Fruit fly (Drosophila melanogaster): ENCODE results near the gene CG6462.

DNA sequence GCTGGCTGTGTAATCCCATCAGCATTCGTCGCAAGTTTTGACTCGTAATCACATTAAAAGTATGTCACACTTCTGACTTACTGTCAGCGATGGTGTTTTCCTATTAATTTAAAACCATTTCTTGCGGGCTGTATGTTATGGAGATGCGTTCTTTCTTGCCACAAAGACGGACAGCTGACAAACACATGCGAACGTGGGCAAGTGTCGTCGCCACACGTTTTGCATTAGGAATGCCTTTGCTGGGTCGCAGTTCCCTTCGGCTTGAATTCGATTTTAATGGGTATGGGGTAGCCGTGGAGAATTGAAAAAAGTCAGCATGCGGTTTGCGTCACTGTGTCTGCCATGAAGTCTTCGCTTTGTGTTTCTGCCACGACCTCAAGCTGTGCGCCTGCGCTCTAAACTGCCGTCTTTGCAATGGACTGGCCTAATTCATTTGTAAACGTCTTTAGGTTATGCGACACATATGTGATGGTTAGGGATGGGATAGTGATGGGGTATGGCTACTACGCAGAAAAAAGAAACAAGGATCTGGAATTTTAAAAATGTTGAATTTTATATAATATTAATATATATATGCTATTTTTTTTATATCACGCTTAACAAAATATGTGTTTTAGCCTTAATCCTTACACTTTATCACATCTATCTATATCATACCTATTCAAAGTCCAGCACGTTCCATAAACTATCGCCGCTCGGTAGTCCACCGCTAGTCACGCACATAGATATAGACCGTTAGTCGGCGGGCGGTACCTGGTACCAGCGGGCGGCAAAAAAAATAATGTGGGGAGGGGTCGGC lies 43.0 kb upstream of the CG6462 start:
- no peak for TF ChIP-seq bab1 (GFP tag; optimal IDR thresholded peaks at IDR 0.05)
- TF ChIP-seq Mnt (GFP tag; optimal IDR thresholded peaks at IDR 0.05): no peak
- no peak for TF ChIP-seq pad (GFP tag; optimal IDR thresholded peaks at IDR 0.05)

All from whole organism, adult.